Worm (Caenorhabditis elegans) whole organism, late embryonic: ENCODE results near the gene glc-3.

Experiments
- C38D4.7 ChIP-seq: fragments of 200-800 bp; sonication (Bioruptor generic); optimal IDR thresholded peaks from 2 replicates; lab custom pipeline; 2018; ENCODE audit warnings: mild to moderate bottlenecking, missing genetic modification characterization, moderate library complexity, missing compliant biosample characterization
- T23F11.4 ChIP-seq: fragments of 200-800 bp; sonication (Bioruptor generic); optimal IDR thresholded peaks from 2 replicates; lab custom pipeline; 2018; ENCODE audit warnings: mild to moderate bottlenecking, missing genetic modification characterization, missing compliant biosample characterization
- ama-1 ChIP-seq: fragments of 150-350 bp; optimal IDR thresholded peaks from 2 replicates; lab custom pipeline; 2014
- dmd-4 ChIP-seq: sonication (generic microtip); optimal IDR thresholded peaks from 2 replicates; lab custom pipeline; 2016; ENCODE audit warnings: borderline replicate concordance, missing genetic modification characterization, missing compliant biosample characterization
- elt-2 ChIP-seq: sonication (generic microtip); optimal IDR thresholded peaks from 2 replicates; lab custom pipeline; 2016; ENCODE audit warnings: missing genetic modification reagents, missing genetic modification characterization, missing compliant biosample characterization
- elt-4 ChIP-seq: sonication (generic microtip); optimal IDR thresholded peaks from 2 replicates; lab custom pipeline; 2016; ENCODE audit warnings: missing genetic modification characterization, missing compliant biosample characterization
- fkh-10 ChIP-seq: fragments of 150-350 bp; optimal IDR thresholded peaks from 2 replicates; lab custom pipeline; 2014; ENCODE audit warnings: missing biosample characterization, missing genetic modification reagents, missing genetic modification characterization
- lin-11 ChIP-seq: fragments of 200-800 bp; sonication (Bioruptor generic); optimal IDR thresholded peaks from 2 replicates; lab custom pipeline; 2018; ENCODE audit warnings: mild to moderate bottlenecking, missing genetic modification characterization, missing compliant biosample characterization
- nhr-11 ChIP-seq: fragments of 150-350 bp; optimal IDR thresholded peaks from 2 replicates; lab custom pipeline; 2014; ENCODE audit warnings: missing biosample characterization, missing genetic modification characterization
- pag-3 ChIP-seq: sonication (generic microtip); optimal IDR thresholded peaks from 2 replicates; lab custom pipeline; 2016; ENCODE audit warnings: missing compliant biosample characterization, missing genetic modification characterization, borderline replicate concordance
- rnt-1 ChIP-seq: sonication (generic microtip); optimal IDR thresholded peaks from 2 replicates; lab custom pipeline; 2016; ENCODE audit warnings: missing genetic modification characterization, missing compliant biosample characterization
- tbx-2 ChIP-seq: sonication (generic microtip); optimal IDR thresholded peaks from 2 replicates; lab custom pipeline; 2016; ENCODE audit warnings: missing genetic modification characterization, missing compliant biosample characterization

ce11 chrV:5442366-5442765 lies 11.1 kb downstream of the glc-3 start:
- TF ChIP-seq elt-4 (tag; lab: Kevin White, UChicago): no peak
- TF ChIP-seq lin-11 (tag; lab: Kevin White, UChicago): no peak
- no peak for TF ChIP-seq dmd-4 (tag; lab: Kevin White, UChicago)
- no peak for TF ChIP-seq ama-1 (lab: Kevin White, UChicago)
- no peak for TF ChIP-seq pag-3 (tag; lab: Kevin White, UChicago)
- TF ChIP-seq nhr-11: no peak
- TF ChIP-seq T23F11.4 (GFP tag; lab: Kevin White, UChicago): no peak
- no peak for TF ChIP-seq elt-2
- no peak for TF ChIP-seq C38D4.7
- TF ChIP-seq fkh-10 (GFP tag; lab: Kevin White, UChicago): no peak
- TF ChIP-seq tbx-2 (tag; lab: Kevin White, UChicago): no peak
- TF ChIP-seq rnt-1 (tag; lab: Kevin White, UChicago): no peak
